Worm (Caenorhabditis elegans) whole organism, early embryonic: ENCODE measurements around the gene grl-22.
A peak's percentile ranks its signal among the peaks of the same experiment; 100 is the strongest.

Source experiments
- B0310.2 ChIP-seq: sonication (generic microtip); optimal IDR thresholded peaks from 2 replicates; lab custom pipeline; 2016; ENCODE audit warnings: mild to moderate bottlenecking, missing genetic modification characterization, missing compliant biosample characterization
- F13C5.2 ChIP-seq: sonication (generic microtip); optimal IDR thresholded peaks from 2 replicates; lab custom pipeline; 2017; ENCODE audit warnings: mild to moderate bottlenecking, missing genetic modification characterization, inconsistent platforms, missing compliant biosample characterization
- aly-1 ChIP-seq: sonication (generic microtip); optimal IDR thresholded peaks from 2 replicates; lab custom pipeline; 2016; ENCODE audit warnings: missing genetic modification characterization, missing compliant biosample characterization
- ama-1 ChIP-seq: fragments of 150-350 bp; optimal IDR thresholded peaks from 2 replicates; lab custom pipeline; 2014
- ceh-13 ChIP-seq: fragments of 200-800 bp; sonication (Bioruptor generic); optimal IDR thresholded peaks from 2 replicates; lab custom pipeline; 2018; ENCODE audit warnings: mild to moderate bottlenecking, missing genetic modification characterization, missing compliant biosample characterization
- ceh-36 ChIP-seq: sonication (generic microtip); optimal IDR thresholded peaks from 2 replicates; lab custom pipeline; 2016; ENCODE audit warnings: missing genetic modification characterization, inconsistent platforms, missing compliant biosample characterization
- ets-7 ChIP-seq: sonication (generic microtip); optimal IDR thresholded peaks from 2 replicates; lab custom pipeline; 2016; ENCODE audit warnings: missing genotype, missing genetic modification characterization, missing compliant biosample characterization
- flt-1 ChIP-seq: fragments of 200-800 bp; sonication (Bioruptor generic); IDR thresholded peaks from 2 replicates; pipeline ENCODE4 v1.3.6; 2022; ENCODE audit warnings: missing genetic modification characterization, missing compliant biosample characterization
- hmbx-1 ChIP-seq: sonication (generic microtip); optimal IDR thresholded peaks from 2 replicates; lab custom pipeline; 2016; ENCODE audit warnings: mild to moderate bottlenecking, missing genetic modification characterization, missing compliant biosample characterization
- hmg-4 ChIP-seq: fragments of 200-800 bp; sonication (Bioruptor generic); optimal IDR thresholded peaks from 2 replicates; lab custom pipeline; 2018; ENCODE audit warnings: mild to moderate bottlenecking, missing genetic modification characterization, missing compliant biosample characterization
- hnd-1 ChIP-seq: sonication (generic microtip); optimal IDR thresholded peaks from 2 replicates; lab custom pipeline; 2016; ENCODE audit warnings: missing genetic modification characterization, missing compliant biosample characterization
- pes-1 ChIP-seq: fragments of 200-800 bp; sonication (Bioruptor generic); IDR thresholded peaks from 2 replicates; pipeline ENCODE4 v1.3.6; 2022; ENCODE audit warnings: missing genetic modification reagents, missing genetic modification characterization, missing compliant biosample characterization
- scrt-1 ChIP-seq: fragments of 200-800 bp; sonication (Bioruptor generic); IDR thresholded peaks from 2 replicates; pipeline ENCODE4 v1.3.6; 2022; ENCODE audit warnings: missing genetic modification characterization, missing compliant biosample characterization
- sea-1 ChIP-seq: fragments of 200-800 bp; sonication (Bioruptor generic); conservative IDR thresholded peaks from 2 replicates; pipeline ENCODE4 v1.3.6; 2022; ENCODE audit warnings: missing genetic modification characterization, missing compliant biosample characterization
- tbx-11 ChIP-seq: fragments of 200-800 bp; sonication (Bioruptor generic); IDR thresholded peaks from 2 replicates; pipeline ENCODE4 v1.3.6; 2022; ENCODE audit warnings: missing genetic modification characterization, missing compliant biosample characterization
- tbx-37 ChIP-seq: fragments of 200-800 bp; sonication (Bioruptor generic); conservative IDR thresholded peaks from 2 replicates; pipeline ENCODE4 v1.3.6; 2022; ENCODE audit warnings: missing genetic modification reagents, missing genetic modification characterization, missing compliant biosample characterization
- tra-4 ChIP-seq: sonication (generic microtip); optimal IDR thresholded peaks from 2 replicates; lab custom pipeline; 2017; ENCODE audit warnings: missing genetic modification characterization, missing compliant biosample characterization

Gene grl-22

ce11 chrIII:5380554-5380953 lies 33.3 kb downstream of the grl-22 start:
- no peak for TF ChIP-seq hmg-4 (GFP tag; lab: Kevin White, UChicago)

- TF ChIP-seq hnd-1 (tag; lab: Kevin White, UChicago) (no peak), hmg-4 (GFP tag; lab: Kevin White, UChicago) (peak; percentile 18)
Observed at ce11 chrIII:5379879-5380331, 33.9 kb downstream of the grl-22 start, which contains the start of gene paqr-2. TSS of gene paqr-2 (minus strand) at chrIII:5379929.

ce11 chrIII:5375001-5375532 lies 38.7 kb downstream of the grl-22 start:
- no peak for TF ChIP-seq tra-4 (tag; lab: Kevin White, UChicago)
- no peak for TF ChIP-seq hnd-1 (tag; lab: Kevin White, UChicago)
- TF ChIP-seq sea-1 (GFP tag; lab: Robert Waterston, UW): no peak
- TF ChIP-seq hmg-4 (GFP tag; lab: Kevin White, UChicago): no peak
- no peak for TF ChIP-seq F13C5.2 (tag; lab: Kevin White, UChicago)
- TF ChIP-seq ceh-36 (tag; lab: Kevin White, UChicago): no peak
- no peak for TF ChIP-seq ets-7 (tag; lab: Kevin White, UChicago)
- TF ChIP-seq flt-1: no peak

- TF ChIP-seq B0310.2 (tag; lab: Kevin White, UChicago) (no peak), pes-1 (GFP tag; lab: Robert Waterston, UW) (no peak), scrt-1 (no peak), flt-1 (no peak), ceh-13 (GFP tag; lab: Kevin White, UChicago) (no peak), hmbx-1 (no peak), tbx-11 (no peak)
Observed at ce11 chrIII:5373715-5374114, 40.1 kb downstream of the grl-22 start.

- TF ChIP-seq hmg-4 (GFP tag; lab: Kevin White, UChicago) (peak; percentile 14), flt-1 (no peak)
Observed at ce11 chrIII:5372884-5373283, 40.9 kb downstream of the grl-22 start.

- no peak for TF ChIP-seq B0310.2 (tag; lab: Kevin White, UChicago)
- no peak for TF ChIP-seq ceh-36 (tag; lab: Kevin White, UChicago)
- TF ChIP-seq ets-7 (tag; lab: Kevin White, UChicago): no peak
Observed at ce11 chrIII:5371226-5371926, 42.4 kb downstream of the grl-22 start, which contains the start of gene szy-2. TSS of gene szy-2 (minus strand) at chrIII:5371276.

ce11 chrIII:5367995-5368899 lies 45.6 kb downstream of the grl-22 start, which contains the start of gene dhs-9:
TSS of gene dhs-9 (minus strand) at chrIII:5368045.
- no peak for TF ChIP-seq scrt-1
- no peak for TF ChIP-seq tbx-37 (GFP tag; lab: Robert Waterston, UW)
- TF ChIP-seq tbx-11: no peak
- no peak for TF ChIP-seq ama-1 (lab: Kevin White, UChicago)
- TF ChIP-seq ets-7 (tag; lab: Kevin White, UChicago): no peak
- no peak for TF ChIP-seq B0310.2 (tag; lab: Kevin White, UChicago)
- TF ChIP-seq flt-1: no peak
- TF ChIP-seq hmg-4 (GFP tag; lab: Kevin White, UChicago): no peak
- no peak for TF ChIP-seq ceh-36 (tag; lab: Kevin White, UChicago)
- no peak for TF ChIP-seq aly-1 (tag; lab: Kevin White, UChicago)
- TF ChIP-seq ceh-13 (GFP tag; lab: Kevin White, UChicago): no peak
- no peak for TF ChIP-seq pes-1 (GFP tag; lab: Robert Waterston, UW)
- no peak for TF ChIP-seq sea-1 (GFP tag; lab: Robert Waterston, UW)
- no peak for TF ChIP-seq hmbx-1
- TF ChIP-seq F13C5.2 (tag; lab: Kevin White, UChicago): no peak
- no peak for TF ChIP-seq tra-4 (tag; lab: Kevin White, UChicago)
- TF ChIP-seq hnd-1 (tag; lab: Kevin White, UChicago): no peak
